Fruit fly (Drosophila melanogaster): ENCODE measurements around the gene CG4582.

Gene CG4582

DNA sequence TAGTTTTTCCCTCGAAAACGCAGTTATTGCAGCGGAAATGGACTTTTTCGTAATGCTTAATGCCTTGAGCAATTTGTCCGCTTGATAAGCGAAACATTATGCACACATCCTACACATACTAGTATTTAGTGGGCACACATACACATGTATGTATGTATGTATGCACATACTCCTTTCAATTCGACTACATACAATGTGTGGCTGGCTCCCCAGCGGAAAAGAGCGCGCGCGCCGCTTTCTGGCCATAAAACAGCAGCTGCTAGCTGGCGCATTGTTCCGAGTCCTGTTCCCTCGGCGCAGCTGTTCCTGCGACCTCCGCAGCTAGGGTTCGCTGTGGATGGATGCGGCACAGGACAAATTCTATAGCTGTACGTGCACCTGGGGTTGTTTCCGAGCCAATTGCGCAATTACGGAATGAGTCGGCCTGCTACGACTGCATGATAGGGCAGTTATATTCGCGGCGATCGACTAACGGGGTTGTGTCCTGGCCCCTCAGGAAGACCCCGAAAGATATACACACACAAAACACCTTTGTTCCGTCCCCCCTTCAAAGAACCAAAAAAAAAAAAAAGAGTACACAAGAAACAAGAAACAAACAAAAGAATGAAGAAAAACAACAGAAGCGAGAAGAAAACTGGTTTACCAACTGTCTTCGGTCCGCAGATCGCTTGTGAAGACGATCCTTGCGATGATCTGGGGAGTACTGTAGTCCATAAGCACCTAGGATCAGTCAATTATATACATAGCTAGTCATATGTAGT, 13.5 kb upstream of the CG4582 start:
- TF ChIP-seq dmrt93B (GFP tag; optimal IDR thresholded peaks at IDR 0.05) (no peak), CrebA (GFP tag; optimal IDR thresholded peaks at IDR 0.05; ENCODE audit: borderline replicate concordance) (no peak), rgr (GFP tag; optimal IDR thresholded peaks at IDR 0.05) (no peak), psq (GFP tag; optimal IDR thresholded peaks at IDR 0.05) (peak; percentile 56), CG32264 (GFP tag; optimal IDR thresholded peaks at IDR 0.05) (no peak), tai (GFP tag; optimal IDR thresholded peaks at IDR 0.05) (no peak)

DNA sequence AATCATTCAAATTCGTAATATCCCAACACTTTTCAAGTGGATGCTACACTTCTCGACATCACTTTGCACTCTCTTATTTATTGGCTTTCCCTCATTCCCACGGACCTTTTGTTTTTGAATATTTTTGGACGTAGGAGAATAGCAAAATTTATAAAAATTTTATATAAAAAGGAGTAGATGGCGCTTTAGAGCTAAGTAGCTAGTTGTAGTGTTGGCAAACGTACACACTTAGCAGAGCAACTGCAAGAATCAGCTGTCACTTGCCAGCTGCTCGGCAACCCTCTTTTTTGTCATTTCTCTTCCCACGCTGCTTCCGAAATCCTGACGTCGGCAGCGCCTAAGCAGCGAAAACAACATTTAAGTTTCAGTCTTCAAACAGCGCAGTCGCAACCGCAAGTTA, 11.1 kb upstream of the CG4582 start:
- TF ChIP-seq jim (GFP tag; optimal IDR thresholded peaks at IDR 0.05) (no peak), psq (GFP tag; optimal IDR thresholded peaks at IDR 0.05) (peak; percentile 75)

DNA sequence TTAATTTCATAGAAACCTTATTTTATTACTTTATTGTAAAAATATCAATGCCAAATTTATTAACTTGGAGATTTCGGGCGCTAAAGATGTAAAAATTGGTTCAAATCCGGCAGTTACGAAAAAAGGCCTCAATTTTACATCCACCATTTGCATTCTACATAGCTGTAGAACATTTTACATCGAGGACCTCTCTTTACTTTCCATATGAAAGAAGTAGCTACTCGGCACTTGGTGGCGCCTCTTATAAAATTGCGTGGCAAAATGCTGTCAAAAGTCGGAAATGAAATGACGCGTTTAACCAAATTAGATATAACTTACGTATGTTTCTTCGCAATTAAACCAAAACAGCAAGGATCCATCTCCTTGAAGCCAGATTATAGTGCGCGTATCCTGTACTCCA, 8.5 kb upstream of the CG4582 start:
- no peak for TF ChIP-seq Mio (GFP tag; optimal IDR thresholded peaks at IDR 0.05)
- TF ChIP-seq N (GFP tag; optimal IDR thresholded peaks at IDR 0.05), result no peak
- TF ChIP-seq dl (GFP tag; optimal IDR thresholded peaks at IDR 0.05; ENCODE audit: insufficient read depth in 1 of 2, partially characterized antibody in 2 of 2), result no peak
- TF ChIP-seq dmrt93B (GFP tag; optimal IDR thresholded peaks at IDR 0.05), result no peak
- TF ChIP-seq Myc (optimal IDR thresholded peaks at IDR 0.05), result no peak
- TF ChIP-seq OdsH (GFP tag; optimal IDR thresholded peaks at IDR 0.05), result no peak
- no peak for TF ChIP-seq Vsx2 (GFP tag; optimal IDR thresholded peaks at IDR 0.05; ENCODE audit: partially characterized antibody)
- no peak for TF ChIP-seq Rel (GFP tag; optimal IDR thresholded peaks at IDR 0.05)
- no peak for TF ChIP-seq Rel (tag; optimal IDR thresholded peaks at IDR 0.05)
- TF ChIP-seq CG9705 (GFP tag; optimal IDR thresholded peaks at IDR 0.05), result no peak
- TF ChIP-seq lola (GFP tag; optimal IDR thresholded peaks at IDR 0.05), result no peak
- TF ChIP-seq foxo (GFP tag; optimal IDR thresholded peaks at IDR 0.05), result no peak
- TF ChIP-seq Hr78 (GFP tag; optimal IDR thresholded peaks at IDR 0.05), result no peak
- TF ChIP-seq CrebA (GFP tag; optimal IDR thresholded peaks at IDR 0.05; ENCODE audit: borderline replicate concordance), result no peak
- no peak for TF ChIP-seq woc (GFP tag; optimal IDR thresholded peaks at IDR 0.05)
- TF ChIP-seq HLH106 (tag; optimal IDR thresholded peaks at IDR 0.05), result no peak
- no peak for TF ChIP-seq Hr83 (GFP tag; optimal IDR thresholded peaks at IDR 0.05; ENCODE audit: poor library complexity, severe bottlenecking)

DNA sequence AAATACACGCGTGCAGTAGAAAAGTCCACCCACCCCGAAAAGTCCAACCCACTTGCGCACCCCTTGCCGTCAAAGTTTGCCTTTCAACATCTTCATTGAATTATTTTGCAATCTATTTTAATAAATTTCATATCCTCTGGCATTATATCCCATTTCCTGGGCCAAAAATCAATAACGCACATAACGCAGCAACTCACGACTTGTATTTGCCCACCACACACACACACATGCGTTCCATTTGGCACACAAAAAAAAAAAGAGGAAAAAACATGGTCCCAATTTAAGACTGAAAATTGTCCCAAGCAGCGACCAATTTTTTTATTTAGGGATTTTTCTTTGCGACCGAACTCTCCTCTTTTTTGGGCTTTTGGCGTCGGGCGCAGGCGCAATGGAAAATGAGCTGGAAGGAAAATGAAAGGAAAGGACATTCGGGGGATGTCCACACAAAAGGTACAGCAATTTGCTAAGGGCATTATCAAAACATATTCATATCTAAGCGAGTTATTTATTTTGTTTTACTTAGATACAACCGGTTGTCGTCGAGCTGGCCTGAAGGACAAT, 8.0 kb upstream of the CG4582 start:
- no peak for TF ChIP-seq h (GFP tag; optimal IDR thresholded peaks at IDR 0.05)
- TF ChIP-seq CrebA (GFP tag; optimal IDR thresholded peaks at IDR 0.05; ENCODE audit: borderline replicate concordance), result no peak
- no peak for TF ChIP-seq psq (GFP tag; optimal IDR thresholded peaks at IDR 0.05)
- TF ChIP-seq Myc (optimal IDR thresholded peaks at IDR 0.05), result no peak
- no peak for TF ChIP-seq GATAd (GFP tag; optimal IDR thresholded peaks at IDR 0.05)
- TF ChIP-seq Hnf4 (GFP tag; optimal IDR thresholded peaks at IDR 0.05), result no peak
- no peak for TF ChIP-seq br (GFP tag; optimal IDR thresholded peaks at IDR 0.05)
- TF ChIP-seq dsf (GFP tag; optimal IDR thresholded peaks at IDR 0.05; ENCODE audit: borderline replicate concordance), result no peak
- no peak for TF ChIP-seq Vsx2 (GFP tag; optimal IDR thresholded peaks at IDR 0.05; ENCODE audit: partially characterized antibody)
- no peak for TF ChIP-seq sv (GFP tag; optimal IDR thresholded peaks at IDR 0.05)
- TF ChIP-seq fru (GFP tag; optimal IDR thresholded peaks at IDR 0.05), result no peak
- TF ChIP-seq Mio (GFP tag; optimal IDR thresholded peaks at IDR 0.05), result no peak
- TF ChIP-seq Sp1 (GFP tag; optimal IDR thresholded peaks at IDR 0.05), result no peak

DNA sequence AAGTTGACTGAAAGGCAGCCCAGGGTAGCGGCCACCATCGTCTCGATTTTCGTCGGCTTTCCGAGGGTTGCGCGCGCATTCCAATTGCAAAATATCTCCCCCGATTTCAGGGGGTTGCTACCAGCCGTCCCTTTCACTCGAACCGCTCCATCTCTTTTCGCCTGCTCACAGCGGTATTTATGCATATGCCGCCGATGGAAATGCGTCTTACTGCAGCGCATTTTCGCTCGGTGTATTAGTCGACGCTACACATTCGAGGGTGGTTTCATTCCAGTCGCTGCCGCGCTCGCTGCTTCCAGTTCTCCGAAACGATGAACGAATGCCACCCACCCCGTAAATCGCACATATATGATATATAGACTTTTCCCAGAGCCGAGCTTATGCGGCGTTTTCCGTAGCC, 6.2 kb upstream of the CG4582 start:
- no peak for TF ChIP-seq Mio (GFP tag; optimal IDR thresholded peaks at IDR 0.05)
- no peak for TF ChIP-seq N (GFP tag; optimal IDR thresholded peaks at IDR 0.05)
- no peak for TF ChIP-seq br (GFP tag; optimal IDR thresholded peaks at IDR 0.05)
- no peak for TF ChIP-seq HLH106 (tag; optimal IDR thresholded peaks at IDR 0.05)
- no peak for TF ChIP-seq Dfd (GFP tag; optimal IDR thresholded peaks at IDR 0.05)
- no peak for TF ChIP-seq Hr83 (GFP tag; optimal IDR thresholded peaks at IDR 0.05; ENCODE audit: poor library complexity, severe bottlenecking)
- TF ChIP-seq sage (GFP tag; optimal IDR thresholded peaks at IDR 0.05), result no peak
- TF ChIP-seq Myc (optimal IDR thresholded peaks at IDR 0.05), result no peak
- TF ChIP-seq Sp1 (GFP tag; optimal IDR thresholded peaks at IDR 0.05), result no peak
- no peak for TF ChIP-seq Rel (GFP tag; optimal IDR thresholded peaks at IDR 0.05)
- TF ChIP-seq Rel (tag; optimal IDR thresholded peaks at IDR 0.05), result no peak
- TF ChIP-seq rgr (GFP tag; optimal IDR thresholded peaks at IDR 0.05), result no peak

Measured in whole organism, wandering third instar larva.